Fruit fly (Drosophila melanogaster) whole organism, pupa: ENCODE results near the gene CG12075.

Experiments used
- CG10348 ChIP-seq: fragments of 200-800 bp; sonication (Bioruptor generic); IDR thresholded peaks from 2 replicates; pipeline ENCODE4 v1.3.6; 2022; ENCODE audit warnings: missing biosample characterization, missing genetic modification characterization
- CG12605 ChIP-seq: fragments of 200-800 bp; sonication (Bioruptor generic); IDR thresholded peaks from 2 replicates; pipeline ENCODE4 v1.3.6; 2022; ENCODE audit warnings: missing biosample characterization, missing genetic modification characterization
- CG17806 ChIP-seq: fragments of 200-800 bp; sonication (Bioruptor generic); optimal IDR thresholded peaks from 2 replicates; lab custom pipeline; 2018; ENCODE audit warnings: missing biosample characterization, mild to moderate bottlenecking, missing genetic modification characterization, moderate library complexity
- CG32121 ChIP-seq: fragments of 200-800 bp; sonication (Bioruptor generic); IDR thresholded peaks from 2 replicates; pipeline ENCODE4 v1.3.6; 2022; ENCODE audit warnings: missing biosample characterization, missing genetic modification characterization
- CG34367 ChIP-seq: fragments of 200-800 bp; sonication (Bioruptor generic); optimal IDR thresholded peaks from 2 replicates; lab custom pipeline; 2018; ENCODE audit warnings: missing biosample characterization, mild to moderate bottlenecking, missing genetic modification characterization
- CG4496 ChIP-seq: fragments of 200-800 bp; sonication (Bioruptor generic); IDR thresholded peaks from 3 replicates; pipeline ENCODE4 v1.3.6; 2022; ENCODE audit warnings: missing biosample characterization, missing genetic modification characterization
- CG8159 ChIP-seq: fragments of 200-800 bp; sonication (Bioruptor generic); optimal IDR thresholded peaks from 3 replicates; lab custom pipeline; 2018; ENCODE audit warnings: missing biosample characterization, mild to moderate bottlenecking, missing genetic modification characterization, moderate library complexity
- CG8301 ChIP-seq: fragments of 200-800 bp; sonication (Bioruptor generic); optimal IDR thresholded peaks from 2 replicates; lab custom pipeline; 2018; ENCODE audit warnings: missing biosample characterization, mild to moderate bottlenecking, missing genetic modification characterization
- CG9948 ChIP-seq: fragments of 200-800 bp; sonication (Bioruptor generic); optimal IDR thresholded peaks from 2 replicates; lab custom pipeline; 2018; ENCODE audit warnings: missing biosample characterization, mild to moderate bottlenecking, missing genetic modification characterization, moderate library complexity
- EcR ChIP-seq: fragments of 200-800 bp; sonication (Bioruptor generic); optimal IDR thresholded peaks from 3 replicates; lab custom pipeline; 2019; ENCODE audit warnings: missing biosample characterization, missing genetic modification characterization, mild to moderate bottlenecking, moderate library complexity, missing genetic modification reagents
- Pif1A ChIP-seq: fragments of 200-800 bp; sonication (Bioruptor generic); optimal IDR thresholded peaks from 3 replicates; lab custom pipeline; 2016; ENCODE audit warnings: missing biosample characterization, missing genetic modification characterization
- Pif1B ChIP-seq: fragments of 200-800 bp; sonication (Bioruptor generic); optimal IDR thresholded peaks from 3 replicates; lab custom pipeline; 2016; ENCODE audit warnings: missing biosample characterization, missing genetic modification characterization
- fd96Ca ChIP-seq: fragments of 200-800 bp; sonication (Bioruptor generic); IDR thresholded peaks from 3 replicates; pipeline ENCODE4 v1.3.6; 2022; ENCODE audit warnings: missing biosample characterization, missing genetic modification characterization
- rn ChIP-seq: fragments of 200-800 bp; sonication (Bioruptor generic); IDR thresholded peaks from 2 replicates; pipeline ENCODE4 v1.3.6; 2022; ENCODE audit warnings: missing biosample characterization, missing genetic modification characterization

- peak; percentile 70 for TF ChIP-seq CG4496 (GFP tag; lab: Robert Waterston, UW)
- peak; percentile 57 for TF ChIP-seq CG8159 (tag; lab: Kevin White, UChicago)
- 0 out of 3 replicates have a peak, but pooled peaks have one; percentile 51 for TF ChIP-seq fd96Ca
- TF ChIP-seq CG9948: peak; percentile 48
- TF ChIP-seq Pif1A: peak; percentile 70
- TF ChIP-seq EcR: peak; percentile 32
- peak; percentile 82 for TF ChIP-seq CG32121 (GFP tag; lab: Robert Waterston, UW)
- peak; percentile 62 for TF ChIP-seq CG8301 (tag; lab: Kevin White, UChicago)
- TF ChIP-seq Pif1B (GFP tag; lab: Kevin White, UChicago): peak; percentile 51
- TF ChIP-seq CG10348: no peak
- peak; percentile 62 for TF ChIP-seq CG34367 (tag; lab: Kevin White, UChicago)
- peak; percentile 77 for TF ChIP-seq CG12605 (GFP tag; lab: Robert Waterston, UW)
- peak; percentile 39 for TF ChIP-seq CG17806 (tag; lab: Kevin White, UChicago)
- peak; percentile 35 for TF ChIP-seq rn (GFP tag; lab: Robert Waterston, UW)
Observed at dm6 chrX:8897859-8898427, 59.8 kb downstream of the CG12075 start, which contains the start of gene Moe.
